Worm (Caenorhabditis elegans): ENCODE data around the gene F23A7.4.
A peak's percentile ranks its signal among the peaks of the same experiment; 100 is the strongest.

F23A7.4 gene

ce11 chrX:16205880-16206279, 6.5 kb upstream of the F23A7.4 start (continued):
- no peak for TF ChIP-seq attf-3 (GFP tag; conservative IDR thresholded peaks at IDR 0.05)
- TF ChIP-seq ceh-79 (tag; optimal IDR thresholded peaks at IDR 0.05), result no peak
- TF ChIP-seq hlh-26 (GFP tag; conservative IDR thresholded peaks at IDR 0.05), result no peak
- TF ChIP-seq nfya-1 (tag; optimal IDR thresholded peaks at IDR 0.05; ENCODE audit: borderline replicate concordance, insufficient read depth), result no peak
- no peak for TF ChIP-seq F52B5.7 (tag; optimal IDR thresholded peaks at IDR 0.05)
- no peak for TF ChIP-seq F22D6.2 (tag; optimal IDR thresholded peaks at IDR 0.05)
- TF ChIP-seq F37B4.10 (GFP tag; IDR thresholded peaks at IDR 0.05), result no peak
- TF ChIP-seq nhr-120 (GFP tag; IDR thresholded peaks at IDR 0.05), result no peak
- no peak for TF ChIP-seq mxl-1 (tag; optimal IDR thresholded peaks at IDR 0.05)
- TF ChIP-seq madf-10 (tag; optimal IDR thresholded peaks at IDR 0.05), result peak; percentile 70
- TF ChIP-seq snpc-1.3 (tag; optimal IDR thresholded peaks at IDR 0.05; ENCODE audit: insufficient read depth), result no peak
- TF ChIP-seq ztf-25 (GFP tag; IDR thresholded peaks at IDR 0.05), result no peak
- peak; percentile 50 for TF ChIP-seq K12H6.12 (tag; optimal IDR thresholded peaks at IDR 0.05)
- TF ChIP-seq mcd-1 (GFP tag; IDR thresholded peaks at IDR 0.05), result no peak
- TF ChIP-seq tlf-1 (GFP tag; optimal IDR thresholded peaks at IDR 0.05), result peak; percentile 23
- no peak for TF ChIP-seq let-526 (GFP tag; IDR thresholded peaks at IDR 0.05)
- no peak for TF ChIP-seq ccch-3 (GFP tag; optimal IDR thresholded peaks at IDR 0.05)
- no peak for TF ChIP-seq hrde-1 (tag; optimal IDR thresholded peaks at IDR 0.05; ENCODE audit: borderline replicate concordance)
- TF ChIP-seq lsl-1 (GFP tag; optimal IDR thresholded peaks at IDR 0.05), result no peak
- TF ChIP-seq unc-62 (GFP tag; optimal IDR thresholded peaks at IDR 0.05), result no peak
- TF ChIP-seq dpff-1 (tag; optimal IDR thresholded peaks at IDR 0.05), result no peak
- TF ChIP-seq unc-130 (GFP tag; optimal IDR thresholded peaks at IDR 0.05), result no peak
- TF ChIP-seq egrh-3 (GFP tag; IDR thresholded peaks at IDR 0.05), result no peak
- no peak for TF ChIP-seq die-1 (tag; optimal IDR thresholded peaks at IDR 0.05)
- TF ChIP-seq nfya-2 (GFP tag; IDR thresholded peaks at IDR 0.05), result no peak
- TF ChIP-seq lsy-27 (tag; optimal IDR thresholded peaks at IDR 0.05; ENCODE audit: borderline replicate concordance, insufficient read depth), result no peak
- no peak for TF ChIP-seq sdz-38 (tag; optimal IDR thresholded peaks at IDR 0.05)
- TF ChIP-seq ekl-4 (GFP tag; IDR thresholded peaks at IDR 0.05), result no peak
- TF ChIP-seq lin-35 (GFP tag; optimal IDR thresholded peaks at IDR 0.05), result peak in 1 of 3 experiments; percentile 60
- no peak for TF ChIP-seq mel-28 (tag; optimal IDR thresholded peaks at IDR 0.05; ENCODE audit: borderline replicate concordance)
- no peak for TF ChIP-seq ztf-6 (GFP tag; IDR thresholded peaks at IDR 0.05)
- TF ChIP-seq nhr-90 (tag; optimal IDR thresholded peaks at IDR 0.05), result no peak
- peak; percentile 88 for TF ChIP-seq dox-1 (GFP tag; IDR thresholded peaks at IDR 0.05)
- TF ChIP-seq F39B2.1 (GFP tag; IDR thresholded peaks at IDR 0.05), result no peak
- TF ChIP-seq pbrm-1 (GFP tag; IDR thresholded peaks at IDR 0.05), result no peak
- peak; percentile 93 for TF ChIP-seq gei-17 (GFP tag; optimal IDR thresholded peaks at IDR 0.05)
- TF ChIP-seq cebp-2 (GFP tag; IDR thresholded peaks at IDR 0.05), result no peak
- TF ChIP-seq F55B11.4 (tag; optimal IDR thresholded peaks at IDR 0.05; ENCODE audit: borderline replicate concordance, insufficient read depth), result no peak
- TF ChIP-seq K11D2.4 (GFP tag; IDR thresholded peaks at IDR 0.05), result peak; percentile 72
- no peak for TF ChIP-seq ztf-18 (tag; optimal IDR thresholded peaks at IDR 0.05)
- TF ChIP-seq fkh-3 (tag; optimal IDR thresholded peaks at IDR 0.05), result no peak
- TF ChIP-seq F49E8.2 (tag; optimal IDR thresholded peaks at IDR 0.05; ENCODE audit: insufficient read depth), result no peak
- TF ChIP-seq hmg-20 (GFP tag; IDR thresholded peaks at IDR 0.05), result no peak
- no peak for TF ChIP-seq F57A8.1 (GFP tag; optimal IDR thresholded peaks at IDR 0.05)
- TF ChIP-seq nhr-27 (tag; optimal IDR thresholded peaks at IDR 0.05), result no peak
- no peak for TF ChIP-seq ztf-3 (GFP tag; optimal IDR thresholded peaks at IDR 0.05)
- peak; percentile 69 for TF ChIP-seq tbp1 (GFP tag; optimal IDR thresholded peaks at IDR 0.05)
- TF ChIP-seq ceh-27 (GFP tag; optimal IDR thresholded peaks at IDR 0.05), result peak; percentile 24
- TF ChIP-seq ztf-26 (tag; optimal IDR thresholded peaks at IDR 0.05), result peak; percentile 70

All from whole organism, young adult.